Worm (Caenorhabditis elegans): Measurements from ENCODE around the gene F08F1.9.
"Not testable (repeated sequence)": the region's sequence is repeated elsewhere in the genome, so short reads cannot be mapped to it uniquely, and the experiment has no call there.

- not testable (repeated sequence) for TF ChIP-seq hlh-12 (tag; optimal IDR thresholded peaks at IDR 0.05); K11D2.4 (GFP tag; IDR thresholded peaks at IDR 0.05)
Measured at ce11 chrX:8410754-8411153, at the start of gene F08F1.9.
